Worm (Caenorhabditis elegans) whole organism, mixed stage, embryonic: ENCODE results near the gene metl-5.
A peak's percentile ranks its signal among the peaks of the same experiment; 100 is the strongest.

Experiments
- M03D4.4 ChIP-seq: sonication (generic microtip); optimal IDR thresholded peaks from 2 replicates; lab custom pipeline; 2017; ENCODE audit warnings: mild to moderate bottlenecking, missing genetic modification characterization, missing compliant biosample characterization
- bed-3 ChIP-seq: fragments of 200-800 bp; sonication (Bioruptor generic); optimal IDR thresholded peaks from 3 replicates; lab custom pipeline; 2018; ENCODE audit warnings: mild to moderate bottlenecking, missing genetic modification characterization, moderate library complexity, missing compliant biosample characterization
- ceh-39 ChIP-seq: fragments of 150-350 bp; optimal IDR thresholded peaks from 2 replicates; lab custom pipeline; 2014; ENCODE audit warnings: missing biosample characterization, missing genetic modification characterization
- ceh-43 ChIP-seq: fragments of 200-800 bp; sonication (Bioruptor generic); optimal IDR thresholded peaks from 2 replicates; lab custom pipeline; 2018; ENCODE audit warnings: mild to moderate bottlenecking, missing genetic modification characterization, moderate library complexity, missing compliant biosample characterization
- ceh-83 ChIP-seq: fragments of 200-800 bp; sonication (Bioruptor generic); optimal IDR thresholded peaks from 2 replicates; lab custom pipeline; 2018; ENCODE audit warnings: mild to moderate bottlenecking, missing genetic modification characterization, missing compliant biosample characterization
- ces-1 ChIP-seq: fragments of 150-350 bp; optimal IDR thresholded peaks from 2 replicates; lab custom pipeline; 2014; ENCODE audit warnings: missing biosample characterization, missing genetic modification reagents, missing genetic modification characterization
- cnd-1 ChIP-seq: fragments of 200-800 bp; sonication (Bioruptor generic); optimal IDR thresholded peaks from 2 replicates; lab custom pipeline; 2018; ENCODE audit warnings: mild to moderate bottlenecking, missing genetic modification characterization, missing compliant biosample characterization
- elt-1 ChIP-seq: sonication (generic microtip); optimal IDR thresholded peaks from 2 replicates; lab custom pipeline; 2017; ENCODE audit warnings: missing genetic modification characterization, mild to moderate bottlenecking, missing compliant biosample characterization, antibody characterized with exemption, moderate library complexity, borderline replicate concordance; ENCODE audit not compliant: insufficient read depth
- flh-1 ChIP-seq: fragments of 200-800 bp; sonication (Bioruptor generic); optimal IDR thresholded peaks from 2 replicates; lab custom pipeline; 2018; ENCODE audit warnings: mild to moderate bottlenecking, missing genetic modification characterization, moderate library complexity, missing compliant biosample characterization
- ham-2 ChIP-seq: fragments of 200-800 bp; sonication (Bioruptor generic); optimal IDR thresholded peaks from 2 replicates; lab custom pipeline; 2018; ENCODE audit warnings: mild to moderate bottlenecking, missing genetic modification characterization, missing compliant biosample characterization
- hlh-1 ChIP-seq: fragments of 150-350 bp; optimal IDR thresholded peaks from 2 replicates; lab custom pipeline; 2014; ENCODE audit warnings: missing biosample characterization, missing genetic modification reagents, missing genetic modification characterization
- lin-13 ChIP-seq: fragments of 150-350 bp; optimal IDR thresholded peaks from 2 replicates; lab custom pipeline; 2014; ENCODE audit warnings: missing biosample characterization, missing genetic modification characterization
- lin-32 ChIP-seq: fragments of 200-800 bp; sonication (Bioruptor generic); optimal IDR thresholded peaks from 2 replicates; lab custom pipeline; 2018; ENCODE audit warnings: mild to moderate bottlenecking, missing genetic modification characterization, missing compliant biosample characterization
- lsy-2 ChIP-seq: fragments of 150-350 bp; optimal IDR thresholded peaks from 2 replicates; lab custom pipeline; 2014; ENCODE audit warnings: missing biosample characterization, missing genetic modification characterization
- mab-5 ChIP-seq: fragments of 150-350 bp; optimal IDR thresholded peaks from 2 replicates; lab custom pipeline; 2014; ENCODE audit warnings: missing biosample characterization, missing genetic modification characterization
- mep-1 ChIP-seq: fragments of 150-350 bp; optimal IDR thresholded peaks from 2 replicates; lab custom pipeline; 2017; ENCODE audit warnings: missing biosample characterization, missing genetic modification reagents, missing genetic modification characterization, inconsistent platforms
- mls-2 ChIP-seq: sonication (generic microtip); optimal IDR thresholded peaks from 2 replicates; lab custom pipeline; 2016; ENCODE audit warnings: mild to moderate bottlenecking, missing genetic modification characterization, moderate library complexity, missing compliant biosample characterization
- nhr-12 ChIP-seq: fragments of 150-350 bp; optimal IDR thresholded peaks from 2 replicates; lab custom pipeline; 2014; ENCODE audit warnings: missing biosample characterization, missing genetic modification characterization
- nhr-2 ChIP-seq: fragments of 150-350 bp; optimal IDR thresholded peaks from 2 replicates; lab custom pipeline; 2014; ENCODE audit warnings: missing biosample characterization, missing genetic modification characterization
- nhr-237 ChIP-seq: fragments of 150-350 bp; optimal IDR thresholded peaks from 2 replicates; lab custom pipeline; 2014; ENCODE audit warnings: missing biosample characterization, missing genetic modification characterization
- nhr-28 ChIP-seq: fragments of 150-350 bp; optimal IDR thresholded peaks from 2 replicates; lab custom pipeline; 2014; ENCODE audit warnings: missing biosample characterization, missing genetic modification characterization
- nhr-76 ChIP-seq: sonication (generic microtip); optimal IDR thresholded peaks from 2 replicates; lab custom pipeline; 2017; ENCODE audit warnings: missing biosample characterization, missing genetic modification characterization
- pha-4 ChIP-seq: fragments of 150-350 bp; optimal IDR thresholded peaks from 2 replicates; lab custom pipeline; 2018; ENCODE audit warnings: missing biosample characterization, missing genetic modification reagents, missing genetic modification characterization
- sem-2 ChIP-seq: fragments of 200-800 bp; sonication (Bioruptor generic); optimal IDR thresholded peaks from 2 replicates; lab custom pipeline; 2018; ENCODE audit warnings: mild to moderate bottlenecking, missing genetic modification characterization, missing compliant biosample characterization
- snpc-4 ChIP-seq: fragments of 150-350 bp; optimal IDR thresholded peaks from 2 replicates; lab custom pipeline; 2014; ENCODE audit warnings: missing biosample characterization, missing genetic modification characterization
- sptf-1 ChIP-seq: sonication (generic microtip); optimal IDR thresholded peaks from 2 replicates; lab custom pipeline; 2017; ENCODE audit warnings: mild to moderate bottlenecking, missing genetic modification characterization, moderate library complexity, missing compliant biosample characterization
- tbx-8 ChIP-seq: fragments of 200-800 bp; sonication (Bioruptor generic); optimal IDR thresholded peaks from 2 replicates; lab custom pipeline; 2018; ENCODE audit warnings: mild to moderate bottlenecking, missing genetic modification characterization, moderate library complexity, missing compliant biosample characterization
- unc-120 ChIP-seq: sonication (generic microtip); optimal IDR thresholded peaks from 2 replicates; lab custom pipeline; 2017; ENCODE audit warnings: missing genetic modification characterization, missing compliant biosample characterization; ENCODE audit not compliant: poor library complexity, severe bottlenecking
- unc-39 ChIP-seq: fragments of 150-350 bp; optimal IDR thresholded peaks from 2 replicates; lab custom pipeline; 2014; ENCODE audit warnings: missing biosample characterization, missing genetic modification characterization
- unc-62 ChIP-seq: fragments of 150-350 bp; optimal IDR thresholded peaks from 2 replicates; lab custom pipeline; 2014; ENCODE audit warnings: missing biosample characterization, missing genetic modification reagents, missing genetic modification characterization
- zip-8 ChIP-seq: fragments of 150-350 bp; optimal IDR thresholded peaks from 2 replicates; lab custom pipeline; 2014; ENCODE audit warnings: missing biosample characterization, missing genetic modification characterization
- ztf-11 ChIP-seq: fragments of 150-350 bp; optimal IDR thresholded peaks from 2 replicates; lab custom pipeline; 2014; ENCODE audit warnings: missing biosample characterization, missing genetic modification characterization

metl-5 gene

ce11 chrIII:4796536-4796935, 6.3 kb upstream of the metl-5 start, which contains the start of gene tag-325:
tag-325 (plus strand) TSS chrIII:4796836.
- TF ChIP-seq nhr-76 (tag; lab: Kevin White, UChicago) (no peak), sptf-1 (tag; lab: Kevin White, UChicago) (no peak), lin-32 (no peak), pha-4 (tag; lab: Kevin White, UChicago) (no peak), lin-13 (tag; lab: Kevin White, UChicago) (no peak), elt-1 (no peak), nhr-12 (no peak), nhr-237 (no peak), cnd-1 (tag; lab: Kevin White, UChicago) (no peak), ztf-11 (tag; lab: Kevin White, UChicago) (no peak), mep-1 (no peak), unc-120 (tag; lab: Kevin White, UChicago) (no peak), snpc-4 (no peak), unc-39 (tag; lab: Kevin White, UChicago) (no peak)

- TF ChIP-seq nhr-2 (tag; lab: Kevin White, UChicago) (peak; percentile 95), nhr-28 (tag; lab: Kevin White, UChicago) (no peak)
- TF ChIP-seq, all 35 proteins: peak for 1
Observed at ce11 chrIII:4806345-4806744, 3.5 kb downstream of the metl-5 start.

ce11 chrIII:4808089-4808488, 5.3 kb downstream of the metl-5 start:
- no peak for TF ChIP-seq cnd-1 (tag; lab: Kevin White, UChicago)
- peak; percentile 87 for TF ChIP-seq lsy-2 (tag; lab: Kevin White, UChicago)

ce11 chrIII:4809526-4810153, 6.8 kb downstream of the metl-5 start, which contains the start of gene pal-1:
pal-1 (minus strand) TSS chrIII:4809576.
- TF ChIP-seq unc-120 (tag; lab: Kevin White, UChicago) (no peak), mep-1 (no peak), flh-1 (GFP tag; lab: Kevin White, UChicago) (no peak), pha-4 (tag; lab: Kevin White, UChicago) (no peak), unc-62 (GFP tag; lab: Kevin White, UChicago) (no peak), mls-2 (tag; lab: Kevin White, UChicago) (no peak), snpc-4 (no peak), ceh-39 (tag; lab: Kevin White, UChicago) (no peak), nhr-2 (tag; lab: Kevin White, UChicago) (peak; percentile 53), elt-1 (no peak), tbx-8 (GFP tag; lab: Kevin White, UChicago) (no peak), unc-39 (tag; lab: Kevin White, UChicago) (no peak), M03D4.4 (tag; lab: Kevin White, UChicago) (no peak), nhr-28 (tag; lab: Kevin White, UChicago) (no peak), zip-8 (tag; lab: Kevin White, UChicago) (peak; percentile 60), mab-5 (tag; lab: Kevin White, UChicago) (no peak)

- TF ChIP-seq elt-1 (no peak), lsy-2 (tag; lab: Kevin White, UChicago) (no peak), cnd-1 (tag; lab: Kevin White, UChicago) (no peak), nhr-76 (tag; lab: Kevin White, UChicago) (no peak), hlh-1 (no peak), ham-2 (no peak), bed-3 (GFP tag; lab: Kevin White, UChicago) (no peak), mep-1 (no peak)
Observed at ce11 chrIII:4811195-4811594, 8.4 kb downstream of the metl-5 start, which contains the start of gene C38D4.7. C38D4.7 (minus strand) TSS chrIII:4811295.

- TF ChIP-seq sem-2 (GFP tag; lab: Kevin White, UChicago), result no peak
- no peak for TF ChIP-seq flh-1 (GFP tag; lab: Kevin White, UChicago)
- TF ChIP-seq ham-2, result no peak
- TF ChIP-seq ces-1, result no peak
- no peak for TF ChIP-seq hlh-1
- TF ChIP-seq elt-1, result no peak
- TF ChIP-seq bed-3 (GFP tag; lab: Kevin White, UChicago), result no peak
- TF ChIP-seq ceh-83 (GFP tag; lab: Kevin White, UChicago), result no peak
- no peak for TF ChIP-seq mep-1
- no peak for TF ChIP-seq nhr-2 (tag; lab: Kevin White, UChicago)
- TF ChIP-seq lsy-2 (tag; lab: Kevin White, UChicago), result no peak
- no peak for TF ChIP-seq mab-5 (tag; lab: Kevin White, UChicago)
- no peak for TF ChIP-seq nhr-237
- no peak for TF ChIP-seq nhr-76 (tag; lab: Kevin White, UChicago)
- TF ChIP-seq nhr-12, result no peak
- TF ChIP-seq ceh-43 (GFP tag; lab: Kevin White, UChicago), result no peak
- no peak for TF ChIP-seq pha-4 (tag; lab: Kevin White, UChicago)
Observed at ce11 chrIII:4814730-4815129, 11.9 kb downstream of the metl-5 start, which contains the start of gene arl-6. arl-6 (minus strand) TSS chrIII:4814830.
